Fruit fly (Drosophila melanogaster) whole organism, wandering third instar larva: ENCODE measurements around the gene CG6712.

Experiments used
- CG9705 ChIP-seq: fragments of 200-800 bp; sonication (Bioruptor generic); optimal IDR thresholded peaks from 2 replicates; lab custom pipeline; 2018; ENCODE audit warnings: missing biosample characterization, mild to moderate bottlenecking, missing genetic modification characterization
- CrebA ChIP-seq: fragments of 200-800 bp; sonication (Bioruptor generic); optimal IDR thresholded peaks from 2 replicates; lab custom pipeline; 2016; ENCODE audit warnings: missing biosample characterization, mild to moderate bottlenecking, missing genetic modification characterization, borderline replicate concordance
- Dfd ChIP-seq: fragments of >200 bp; optimal IDR thresholded peaks from 2 replicates; lab custom pipeline; 2017; ENCODE audit warnings: missing biosample characterization, missing genetic modification characterization
- Dif ChIP-seq: fragments of 200-275, 200-300 bp; sonication (Bioruptor generic); optimal IDR thresholded peaks from 2 replicates; lab custom pipeline; 2018; ENCODE audit warnings: missing biosample characterization, missing genetic modification characterization; ENCODE audit not compliant: partially characterized antibody
- Hnf4 ChIP-seq: fragments of 200-800 bp; sonication (Bioruptor generic); optimal IDR thresholded peaks from 2 replicates; lab custom pipeline; 2016; ENCODE audit warnings: missing biosample characterization, mild to moderate bottlenecking, missing genetic modification characterization
- Hr78 ChIP-seq: fragments of >200 bp; optimal IDR thresholded peaks from 2 replicates; lab custom pipeline; 2017; ENCODE audit warnings: missing biosample characterization, missing genetic modification characterization
- brk ChIP-seq: fragments of 200-800 bp; sonication (Bioruptor generic); optimal IDR thresholded peaks from 2 replicates; lab custom pipeline; 2016; ENCODE audit warnings: missing biosample characterization, mild to moderate bottlenecking, missing genetic modification characterization
- foxo ChIP-seq, 2 experiments: fragments of 200-800 bp; sonication (Bioruptor generic); optimal IDR thresholded peaks; 2 replicates in 1 of 2; 3 replicates in 1 of 2; lab custom pipeline; 2016 to 2017; ENCODE audit warnings: missing biosample characterization in 2 of 2, missing genetic modification characterization in 2 of 2
- h ChIP-seq: fragments of 200-800 bp; sonication (Bioruptor generic); optimal IDR thresholded peaks from 3 replicates; lab custom pipeline; 2016; ENCODE audit warnings: missing biosample characterization, mild to moderate bottlenecking, missing genetic modification characterization
- pan ChIP-seq: fragments of >200 bp; optimal IDR thresholded peaks from 2 replicates; lab custom pipeline; 2017

dm6 chr2L:12075850-12076249 is 20.5 kb downstream of the CG6712 start, which contains the start of gene CG14947:
- TF ChIP-seq Hnf4 (GFP tag; lab: Kevin White, UChicago) (no peak), pan (lab: Kevin White, UChicago) (no peak), foxo (GFP tag; optimal IDR thresholded peaks at IDR 0.05; lab: Kevin White, UChicago) (no peak), Dfd (GFP tag; lab: Kevin White, UChicago) (no peak), brk (no peak), Dif (GFP tag; lab: Kevin White, UChicago) (no peak), Hr78 (GFP tag; lab: Kevin White, UChicago) (no peak), CrebA (GFP tag; lab: Kevin White, UChicago) (no peak), CG9705 (GFP tag; lab: Kevin White, UChicago) (no peak), h (GFP tag; lab: Kevin White, UChicago) (no peak)
